Fruit fly (Drosophila melanogaster) S2 (cell line): ENCODE measurements around the gene CG7218.
A peak's percentile ranks its signal among the peaks of the same experiment; 100 is the strongest.

Experiments
- CG8478 ChIP-seq: fragments of >200 bp; optimal IDR thresholded peaks from 2 replicates; lab custom pipeline; 2018
- CTCF ChIP-seq, 2 experiments: fragments of >200 bp; optimal IDR thresholded peaks; 2 replicates each; lab custom pipeline; 2018

CG7218 gene

DNA sequence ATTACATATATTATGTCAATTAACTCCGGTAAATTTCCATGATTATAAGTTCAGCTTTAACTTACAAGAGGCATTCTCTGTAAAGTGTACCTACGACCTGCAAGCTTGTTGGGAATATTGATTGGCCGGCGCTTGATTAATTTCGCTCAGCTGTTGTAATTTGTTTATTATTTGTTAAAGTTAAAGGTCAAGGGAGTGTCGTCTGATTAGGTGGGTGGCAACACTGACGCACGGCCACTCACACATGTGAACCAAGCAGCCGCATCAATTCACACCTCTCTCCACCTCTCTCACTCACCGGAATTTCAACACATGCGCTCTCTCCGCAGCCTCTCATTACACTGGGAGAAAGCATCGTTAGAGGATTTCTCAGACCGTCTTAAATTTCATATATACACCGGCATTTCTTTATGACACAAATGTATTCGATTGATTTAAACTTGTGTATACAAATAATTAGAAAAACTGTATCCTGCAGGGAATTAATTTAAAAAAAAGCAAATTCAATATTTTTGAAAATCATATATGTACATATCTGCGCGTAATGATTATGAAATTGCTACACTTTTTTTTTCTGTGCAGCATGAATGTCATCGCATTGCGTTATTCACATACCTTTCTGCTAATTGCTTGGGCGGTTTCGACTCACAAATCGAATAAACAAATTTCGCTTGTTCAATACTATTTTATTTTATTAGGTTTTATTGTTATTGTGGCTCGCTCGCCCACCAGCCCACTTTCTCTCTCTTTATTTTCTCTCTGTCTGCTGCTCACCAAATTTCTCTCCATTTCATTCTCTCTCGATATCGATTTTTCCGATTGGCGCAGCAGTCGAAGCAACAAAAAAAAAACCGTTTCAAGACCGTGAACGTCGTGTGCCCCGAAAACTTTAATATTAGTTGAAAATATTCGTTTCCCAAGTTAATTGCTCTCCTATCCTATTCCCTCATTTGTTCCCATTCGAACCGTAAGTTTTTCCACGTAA is 8.1 kb upstream of the CG7218 start:
- TF ChIP-seq CG8478 (lab: Kevin White, UChicago) (no peak), CTCF (optimal IDR thresholded peaks at IDR 0.05; lab: Kevin White, UChicago) (no peak)

DNA sequence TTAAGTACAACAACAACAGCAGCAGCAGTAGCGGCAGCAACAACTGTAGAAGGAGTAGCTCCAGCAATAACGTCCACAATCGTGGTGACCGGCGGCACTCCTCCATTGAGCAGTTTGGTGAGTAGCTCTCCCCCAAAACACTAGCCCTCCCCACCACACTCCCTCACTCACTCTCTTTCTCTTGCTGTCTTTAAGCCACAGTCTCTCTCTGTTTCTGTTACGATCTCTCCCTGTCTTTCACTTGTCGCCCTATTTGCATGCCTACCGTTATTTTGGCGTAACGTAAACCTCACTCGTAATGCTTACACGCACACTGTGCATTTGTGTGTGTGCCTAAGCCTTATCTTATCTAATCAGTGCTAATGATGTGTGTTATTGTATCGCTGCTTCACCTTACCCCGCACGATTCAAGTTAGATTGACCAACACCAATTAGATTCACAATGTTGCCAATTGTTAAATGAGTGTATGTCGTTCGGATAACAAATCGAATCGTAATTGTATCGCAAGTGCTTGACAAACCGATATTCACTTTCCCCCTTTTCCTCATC is 5.9 kb upstream of the CG7218 start:
- TF ChIP-seq CTCF (optimal IDR thresholded peaks at IDR 0.05; lab: Kevin White, UChicago) (no peak), CG8478 (lab: Kevin White, UChicago) (no peak)

DNA sequence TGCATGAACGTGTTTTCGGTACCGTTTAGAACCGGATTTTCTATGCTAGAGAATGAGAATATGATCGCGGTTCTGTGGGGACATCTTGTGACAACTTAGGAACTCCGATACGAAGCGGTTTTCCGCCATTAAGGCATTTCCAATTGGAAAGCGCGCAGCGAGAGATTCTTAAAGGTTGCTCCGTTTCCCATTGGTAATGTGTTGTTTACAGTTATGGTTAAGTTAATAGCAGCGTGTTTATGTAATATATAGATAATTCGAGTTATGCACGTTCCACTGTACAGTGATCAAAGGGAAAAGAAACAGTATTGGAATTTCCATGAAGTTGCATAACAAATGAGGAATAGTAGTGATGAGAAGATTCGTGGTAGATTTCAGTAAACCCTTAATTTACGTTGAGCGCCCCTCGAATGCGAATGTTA is 4.7 kb upstream of the CG7218 start:
- TF ChIP-seq CTCF (optimal IDR thresholded peaks at IDR 0.05; lab: Kevin White, UChicago): no peak
- TF ChIP-seq CG8478 (lab: Kevin White, UChicago): no peak

DNA sequence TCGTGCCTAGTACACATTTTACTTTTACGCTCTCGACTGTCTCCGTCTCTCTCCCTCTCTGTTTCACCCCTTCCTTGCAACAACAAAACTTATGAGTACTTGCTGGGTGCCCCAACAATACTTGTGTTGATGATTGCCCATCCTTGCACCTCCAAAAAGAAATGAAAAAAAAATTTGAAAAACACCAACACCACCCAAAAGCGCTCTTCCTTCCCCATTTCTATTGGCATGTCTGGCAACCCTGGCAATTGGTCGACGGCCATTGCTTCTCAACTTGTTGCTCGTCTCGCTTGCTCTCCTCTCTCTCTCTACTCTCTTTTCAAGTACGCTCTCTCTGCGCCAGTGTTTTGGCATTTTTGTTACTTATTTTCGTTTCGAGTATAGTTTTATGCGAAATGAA is 4.2 kb upstream of the CG7218 start:
- TF ChIP-seq CG8478 (lab: Kevin White, UChicago) (no peak), CTCF (optimal IDR thresholded peaks at IDR 0.05; lab: Kevin White, UChicago) (peak in 1 of 2 experiments; percentile 27)

DNA sequence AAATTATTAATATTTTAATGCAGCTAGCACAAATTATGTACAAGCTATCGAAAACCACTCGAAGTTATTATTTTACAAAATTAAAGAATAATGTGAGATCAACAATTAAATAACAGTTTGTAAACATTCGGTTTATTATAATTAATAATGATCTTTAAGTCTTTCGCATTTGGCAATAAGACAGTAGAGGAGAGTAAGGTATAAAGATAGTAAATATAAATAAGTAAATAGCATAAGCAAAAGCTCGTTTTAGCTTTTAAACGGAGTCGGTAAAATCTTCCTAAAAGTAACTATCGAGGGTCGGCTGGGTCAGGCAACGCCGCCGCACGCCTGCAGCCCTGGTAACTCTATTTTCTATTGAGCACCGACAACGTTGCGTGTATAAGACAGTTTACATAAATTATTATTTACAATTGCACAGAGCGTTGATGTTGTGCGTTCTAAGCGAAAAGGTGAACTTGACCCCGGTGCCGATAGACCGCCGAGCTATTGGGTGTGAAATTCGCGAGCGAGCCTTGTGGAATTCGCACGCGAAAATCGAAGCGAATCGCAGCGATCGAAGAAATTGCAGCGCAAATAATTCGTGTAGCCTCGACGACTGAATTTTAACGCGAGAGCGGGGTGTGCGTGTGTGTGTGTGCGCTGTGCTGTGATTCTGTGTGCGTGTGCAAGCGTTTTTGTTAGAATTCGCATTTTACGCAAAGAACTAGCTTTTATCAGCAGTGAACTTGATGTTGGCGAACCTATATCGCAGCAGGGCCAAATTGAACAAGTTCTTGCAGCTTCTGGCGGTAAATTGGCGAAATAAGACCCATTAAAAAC is 3.4 kb upstream of the CG7218 start, which contains the start of gene wrd:
Gene wrd (plus strand): TSS at position 342 of the 822 bp plus-strand sequence.
- TF ChIP-seq CG8478 (lab: Kevin White, UChicago) (no peak), CTCF (optimal IDR thresholded peaks at IDR 0.05; lab: Kevin White, UChicago) (no peak)

DNA sequence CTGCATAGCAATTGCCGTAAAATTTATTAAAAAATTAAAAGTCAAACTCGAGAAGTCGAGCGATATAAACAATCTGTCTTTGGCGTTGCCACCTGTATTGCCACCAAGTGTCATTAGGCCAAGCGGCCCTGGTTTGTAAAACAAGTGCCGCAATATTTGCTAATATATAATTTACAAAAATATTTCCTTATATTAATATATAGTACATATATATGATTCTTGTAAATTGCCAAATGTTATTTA is 2.9 kb upstream of the CG7218 start, which contains the start of the genes CG7215 and Prx5:
Gene CG7215 (minus strand): TSS at position 101 of the 243 bp plus-strand sequence.
Gene Prx5 (minus strand): TSS at position 101 of the 243 bp plus-strand sequence.
- TF ChIP-seq CG8478 (lab: Kevin White, UChicago): no peak
- TF ChIP-seq CTCF (optimal IDR thresholded peaks at IDR 0.05; lab: Kevin White, UChicago): no peak

DNA sequence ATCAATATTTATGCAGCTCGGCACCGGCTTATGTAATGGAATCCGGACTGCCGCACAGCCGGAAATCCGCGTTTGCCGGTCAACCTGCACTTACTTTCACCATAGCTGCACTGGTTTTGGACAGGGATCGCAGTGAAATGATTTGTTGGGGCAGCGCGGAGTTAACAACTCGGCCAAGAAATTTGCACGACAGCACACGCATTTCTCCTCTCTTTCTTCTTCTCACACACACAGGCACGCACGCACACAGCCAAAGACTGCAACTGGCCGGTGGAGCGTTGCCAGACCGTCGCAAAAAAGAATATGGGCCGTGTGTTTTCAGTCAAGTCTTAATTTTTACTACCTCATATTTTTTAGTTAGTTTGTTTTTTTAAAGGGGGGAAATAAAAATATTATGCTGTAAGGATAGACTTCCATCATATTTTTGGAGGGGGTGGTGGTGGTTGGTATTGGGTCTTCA is 2.1 kb upstream of the CG7218 start:
- no peak for TF ChIP-seq CG8478 (lab: Kevin White, UChicago)

DNA sequence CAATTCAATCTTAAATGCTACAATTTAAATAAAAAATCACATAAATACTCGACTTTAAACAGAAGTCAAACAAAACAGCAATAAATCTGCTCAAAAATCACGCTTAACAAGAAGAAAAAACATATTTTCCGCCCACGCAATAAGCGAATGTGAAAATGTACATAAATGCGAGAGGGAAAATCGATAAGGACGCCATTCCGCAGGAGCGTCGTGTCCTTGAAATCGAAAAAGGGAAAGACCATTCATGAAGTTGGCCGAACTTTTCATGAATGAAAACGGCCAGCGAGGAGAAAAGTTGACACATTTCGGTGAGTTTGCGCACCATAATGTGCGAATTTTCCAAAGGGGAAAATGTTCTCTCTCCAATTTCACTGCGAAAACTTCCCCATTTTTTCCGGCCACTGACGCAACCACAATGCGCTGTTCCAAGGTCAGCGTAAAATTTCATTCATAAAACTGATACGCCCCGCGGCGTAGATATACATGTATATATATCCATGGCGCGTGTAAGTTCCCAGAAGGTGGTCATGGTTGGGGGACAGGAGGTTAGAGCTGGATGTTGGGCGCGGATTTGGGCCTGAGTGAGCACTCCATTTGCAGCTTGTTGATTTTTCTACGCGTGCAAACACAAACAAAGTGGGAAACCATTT is 3.9 kb downstream of the CG7218 start:
- TF ChIP-seq CTCF (optimal IDR thresholded peaks at IDR 0.05; lab: Kevin White, UChicago): no peak
- no peak for TF ChIP-seq CG8478 (lab: Kevin White, UChicago)

DNA sequence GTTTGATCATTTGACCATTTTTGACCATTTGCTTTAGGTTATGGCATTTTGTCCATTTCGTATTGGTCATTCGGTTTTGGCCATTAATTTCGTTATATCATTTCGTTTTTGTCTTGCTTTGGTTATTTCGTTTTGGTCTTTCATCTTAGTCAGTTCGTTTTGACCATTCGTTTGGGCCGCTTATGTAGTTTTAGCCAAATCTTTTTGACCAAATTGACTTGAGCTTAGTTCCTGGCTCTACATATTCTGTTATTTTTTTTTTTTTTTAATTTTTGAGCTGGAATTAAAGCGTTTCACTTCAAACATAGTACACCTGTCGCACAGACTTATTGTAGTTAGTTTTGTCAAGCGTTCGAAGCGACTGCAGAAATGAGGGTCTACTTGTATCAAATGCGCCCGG is 5.8 kb downstream of the CG7218 start, which contains the start of gene CG14315:
Gene CG14315 (plus strand): TSS at position 301 of the 400 bp plus-strand sequence.
- TF ChIP-seq CG8478 (lab: Kevin White, UChicago) (no peak), CTCF (optimal IDR thresholded peaks at IDR 0.05; lab: Kevin White, UChicago) (no peak)

DNA sequence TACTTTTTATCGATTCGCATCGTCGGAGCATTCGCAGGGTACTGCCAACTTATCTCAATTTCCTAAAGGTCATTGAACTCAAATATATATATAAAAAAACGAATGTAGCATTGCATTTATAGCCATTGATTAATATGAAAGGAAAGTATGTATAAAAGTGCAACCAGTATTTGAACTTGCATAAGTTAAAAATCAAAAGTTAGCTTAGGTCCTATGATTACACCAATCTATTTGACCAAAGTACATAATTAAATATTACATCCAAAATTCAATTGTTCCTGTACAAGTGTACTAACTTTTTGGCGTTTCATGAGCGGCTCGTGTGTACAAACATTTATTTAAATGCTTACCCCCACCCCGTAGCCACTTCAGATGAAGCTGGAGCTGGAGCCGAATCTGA is 6.7 kb downstream of the CG7218 start:
- TF ChIP-seq CG8478 (lab: Kevin White, UChicago) (no peak), CTCF (optimal IDR thresholded peaks at IDR 0.05; lab: Kevin White, UChicago) (no peak)

DNA sequence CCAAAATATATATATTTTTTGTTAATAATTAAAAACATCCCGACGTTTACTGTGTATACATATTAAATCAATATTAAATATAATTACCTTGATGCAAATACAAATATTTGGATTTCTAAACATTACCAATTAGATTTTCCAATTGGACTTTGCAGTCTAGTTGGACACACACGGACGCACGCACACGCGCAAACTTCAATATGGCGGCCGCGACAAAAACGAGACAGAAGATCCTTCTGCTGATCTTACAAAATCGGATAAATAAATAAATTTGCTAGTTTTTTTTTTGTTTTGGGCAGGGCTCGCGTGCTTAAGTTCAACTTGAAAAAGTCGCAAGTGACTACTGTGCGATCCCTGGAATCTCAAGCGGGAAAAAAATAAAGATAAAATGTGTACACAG is 7.6 kb downstream of the CG7218 start:
- TF ChIP-seq CTCF (optimal IDR thresholded peaks at IDR 0.05; lab: Kevin White, UChicago) (no peak), CG8478 (lab: Kevin White, UChicago) (no peak)

DNA sequence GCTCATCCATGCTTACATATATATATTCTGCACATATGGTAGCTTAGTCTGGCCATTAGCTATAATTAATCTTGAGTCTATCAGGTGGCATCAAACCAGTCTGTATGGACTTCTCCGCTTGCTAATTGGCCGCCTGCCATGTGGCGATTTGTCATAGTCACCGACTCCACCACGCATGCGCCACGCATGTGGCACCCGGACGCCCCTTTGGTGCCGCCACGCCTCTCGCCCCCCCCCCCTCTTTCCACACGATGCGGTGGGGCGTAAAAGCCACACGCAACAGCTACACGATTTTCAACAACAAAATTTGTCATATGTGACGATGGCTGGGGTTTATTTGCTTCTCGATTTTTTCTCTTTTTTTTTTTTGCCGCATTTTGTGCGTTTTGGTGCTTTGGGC is 10.5 kb downstream of the CG7218 start:
- TF ChIP-seq CG8478 (lab: Kevin White, UChicago): no peak
- no peak for TF ChIP-seq CTCF (optimal IDR thresholded peaks at IDR 0.05; lab: Kevin White, UChicago)

DNA sequence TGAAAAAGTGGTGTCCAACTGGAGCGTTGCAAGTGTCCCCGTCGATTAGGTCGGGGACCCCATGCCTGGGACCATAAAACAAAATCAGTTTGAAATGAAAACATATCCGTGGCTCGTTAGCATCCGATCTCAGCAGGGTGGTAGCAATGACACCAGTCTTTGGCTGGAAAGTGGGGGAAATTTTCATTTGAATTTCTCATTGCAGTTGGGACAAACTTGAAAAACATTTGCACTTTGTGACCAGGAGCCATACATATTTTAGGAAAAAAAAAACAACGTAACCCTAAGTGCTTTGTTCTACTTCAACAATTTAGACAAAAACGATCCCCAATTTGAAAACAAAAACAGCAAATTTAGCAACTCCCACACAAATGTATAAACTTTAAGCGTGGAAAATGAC is 12.4 kb downstream of the CG7218 start, which contains the start of gene CG14316:
Gene CG14316 (plus strand): TSS at position 301 of the 400 bp plus-strand sequence.
- no peak for TF ChIP-seq CG8478 (lab: Kevin White, UChicago)
- no peak for TF ChIP-seq CTCF (optimal IDR thresholded peaks at IDR 0.05; lab: Kevin White, UChicago)

DNA sequence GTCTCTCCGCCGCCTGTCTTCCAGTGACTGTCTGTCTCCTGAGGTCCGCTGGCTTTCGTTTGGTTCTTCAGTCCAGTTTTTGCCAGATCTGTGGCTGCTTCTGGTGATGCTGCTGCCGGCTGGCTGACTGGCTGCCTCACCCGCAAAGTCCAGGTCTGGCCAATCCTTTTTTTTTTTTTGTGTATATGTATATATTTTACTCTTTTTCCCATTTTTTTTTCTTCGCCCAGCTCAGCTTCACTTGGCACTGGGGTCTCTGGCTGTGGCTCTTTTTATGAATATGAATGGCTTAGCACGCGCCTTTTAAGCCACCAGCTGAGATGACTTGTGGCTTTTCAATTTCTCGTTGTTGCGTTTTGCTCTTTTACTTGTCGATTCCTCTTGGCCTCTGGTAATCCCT is 17.6 kb downstream of the CG7218 start:
- no peak for TF ChIP-seq CTCF (optimal IDR thresholded peaks at IDR 0.05; lab: Kevin White, UChicago)
- TF ChIP-seq CG8478 (lab: Kevin White, UChicago): no peak
